Worm (Caenorhabditis elegans): ENCODE results near the gene etc-1.

The etc-1 gene

DNA sequence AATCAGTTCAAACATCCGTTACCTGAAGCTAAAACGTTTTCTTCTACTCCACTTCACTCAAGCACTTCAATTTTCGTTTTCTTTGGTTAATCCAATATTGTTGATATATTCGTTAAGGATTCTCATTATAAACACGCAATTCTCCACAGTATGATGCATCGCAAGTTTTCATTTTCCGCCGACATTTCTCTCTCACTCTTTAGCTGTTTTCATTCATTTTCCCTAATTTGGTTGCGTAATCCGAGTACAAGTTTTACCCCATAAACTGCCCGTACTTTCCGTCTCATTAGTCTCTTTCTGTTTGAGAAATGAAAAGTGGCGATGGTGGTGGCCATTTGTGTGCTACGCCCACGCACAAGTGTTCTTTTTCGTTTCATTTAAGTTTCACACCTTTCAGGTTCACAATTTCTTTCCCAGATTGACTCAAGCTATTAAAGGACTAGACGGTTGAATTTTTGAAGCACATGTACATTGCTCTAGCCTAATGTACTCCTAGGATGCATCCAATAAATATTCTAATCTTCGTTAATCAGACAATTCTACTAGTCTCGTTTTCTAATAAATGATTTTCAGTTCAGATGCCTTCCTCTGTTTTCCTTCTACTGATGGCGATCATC lies 26.8 kb downstream of the etc-1 start, which contains the start of gene C34C6.3:
TSS of gene C34C6.3 (plus strand) at position 567 of the 617 bp plus-strand sequence.
- TF ChIP-seq him-1 (tag; optimal IDR thresholded peaks at IDR 0.05) (no peak), W03F9.2 (tag; optimal IDR thresholded peaks at IDR 0.05) (no peak), dao-5 (tag; optimal IDR thresholded peaks at IDR 0.05) (no peak)

DNA sequence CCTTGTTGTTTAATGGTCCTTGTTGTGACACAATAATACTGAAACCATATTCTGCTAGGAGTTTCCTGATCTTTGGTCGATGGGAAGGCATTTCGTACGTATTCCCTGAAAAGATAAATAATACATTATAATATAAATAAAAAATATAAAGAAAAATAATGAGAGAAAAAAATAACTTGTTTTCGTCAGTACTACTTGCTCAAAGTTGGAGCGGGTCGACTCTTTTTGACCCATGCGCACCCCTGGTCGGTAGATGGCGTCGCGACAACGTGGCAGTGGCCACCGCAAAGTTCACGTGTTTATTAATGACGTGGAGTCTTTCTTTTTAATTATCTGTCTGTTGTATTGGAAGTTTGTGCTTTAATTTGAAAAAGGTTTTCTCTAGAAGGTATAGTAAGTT lies 31.1 kb downstream of the etc-1 start, which contains the start of gene C34C6.10:
TSS of gene C34C6.10 (minus strand) at position 101 of the 400 bp plus-strand sequence.
- TF ChIP-seq dao-5 (tag; optimal IDR thresholded peaks at IDR 0.05) (no peak), W03F9.2 (tag; optimal IDR thresholded peaks at IDR 0.05) (no peak), him-1 (tag; optimal IDR thresholded peaks at IDR 0.05) (no peak)

DNA sequence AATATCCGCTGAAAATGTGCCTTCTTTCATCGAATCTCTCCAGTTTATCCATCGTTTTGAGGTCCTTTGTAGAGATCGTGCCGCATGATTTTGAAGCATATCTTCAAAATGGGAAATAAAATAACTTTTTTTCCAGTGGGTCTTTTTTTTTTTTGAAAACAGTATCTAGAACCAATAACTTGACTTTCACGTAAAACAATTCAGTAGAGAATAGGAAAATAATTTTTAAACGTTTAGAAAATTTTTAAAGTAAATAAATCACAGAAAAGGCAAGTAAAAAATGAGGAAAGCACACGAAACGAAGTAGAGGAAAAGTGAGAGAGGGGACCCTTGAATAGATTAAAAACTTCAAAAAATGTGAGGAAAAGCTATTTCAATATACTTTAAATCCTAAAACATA lies 34.2 kb downstream of the etc-1 start, which contains the start of gene chdh-1:
TSS of gene chdh-1 (minus strand) at position 101 of the 400 bp plus-strand sequence.
- TF ChIP-seq dao-5 (tag; optimal IDR thresholded peaks at IDR 0.05) (no peak), W03F9.2 (tag; optimal IDR thresholded peaks at IDR 0.05) (no peak), him-1 (tag; optimal IDR thresholded peaks at IDR 0.05) (no peak)

DNA sequence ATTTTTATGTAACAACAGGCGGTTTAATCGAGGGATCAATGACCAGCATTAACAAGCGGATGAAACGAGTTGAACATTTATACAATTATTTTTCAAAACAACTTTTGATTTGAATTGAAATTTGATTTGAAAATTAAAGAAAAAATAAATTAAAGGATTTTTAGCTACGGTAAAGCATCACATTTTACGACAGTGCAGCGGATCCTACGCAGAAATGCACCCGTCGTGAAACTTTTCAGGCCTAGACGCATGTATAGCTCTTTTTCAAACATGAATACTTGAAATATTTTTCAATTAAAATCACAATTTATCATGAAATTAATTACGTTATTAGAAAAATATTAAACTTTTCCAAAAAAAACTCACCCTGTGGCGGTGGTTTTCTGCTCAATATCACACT lies 36.4 kb downstream of the etc-1 start:
- TF ChIP-seq him-1 (tag; optimal IDR thresholded peaks at IDR 0.05) (no peak), W03F9.2 (tag; optimal IDR thresholded peaks at IDR 0.05) (no peak), dao-5 (tag; optimal IDR thresholded peaks at IDR 0.05) (no peak)

DNA sequence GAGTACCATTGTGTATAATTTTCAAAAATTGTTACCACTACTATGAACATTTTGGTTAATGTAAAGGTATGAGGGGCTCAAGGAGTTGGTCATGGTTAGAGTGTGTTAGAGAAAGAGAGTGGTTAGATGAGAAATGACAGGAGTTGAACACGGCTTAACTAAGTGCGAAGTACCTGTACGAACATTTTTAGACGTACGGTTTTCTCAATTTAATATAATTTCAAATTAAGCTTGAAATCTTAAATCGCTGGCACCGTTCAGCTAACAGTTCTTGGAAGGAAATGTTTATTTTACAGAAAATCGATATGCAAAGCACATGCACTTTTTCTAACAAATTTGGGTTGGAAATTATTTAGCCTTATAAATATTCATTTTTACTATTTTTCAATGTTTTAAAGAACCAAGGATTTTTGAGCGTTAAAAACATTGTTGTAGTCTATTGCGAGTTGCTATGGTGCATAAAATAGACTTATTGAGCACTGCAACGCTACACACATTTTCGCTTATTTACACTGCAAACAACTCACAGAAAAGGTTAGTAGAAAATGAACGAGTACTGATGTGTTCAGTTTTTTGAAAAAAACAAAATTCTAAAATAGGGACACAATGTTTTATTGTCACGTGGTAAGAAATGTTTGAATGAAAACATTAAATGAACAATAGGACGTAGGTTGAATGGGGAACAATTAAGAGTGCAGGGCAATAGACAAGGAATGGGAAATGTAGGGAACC lies 37.2 kb downstream of the etc-1 start, which contains the start of gene sphk-1:
TSS of gene sphk-1 (minus strand) at position 51 of the 732 bp plus-strand sequence.
- TF ChIP-seq him-1 (tag; optimal IDR thresholded peaks at IDR 0.05) (no peak), W03F9.2 (tag; optimal IDR thresholded peaks at IDR 0.05) (no peak), dao-5 (tag; optimal IDR thresholded peaks at IDR 0.05) (no peak)

DNA sequence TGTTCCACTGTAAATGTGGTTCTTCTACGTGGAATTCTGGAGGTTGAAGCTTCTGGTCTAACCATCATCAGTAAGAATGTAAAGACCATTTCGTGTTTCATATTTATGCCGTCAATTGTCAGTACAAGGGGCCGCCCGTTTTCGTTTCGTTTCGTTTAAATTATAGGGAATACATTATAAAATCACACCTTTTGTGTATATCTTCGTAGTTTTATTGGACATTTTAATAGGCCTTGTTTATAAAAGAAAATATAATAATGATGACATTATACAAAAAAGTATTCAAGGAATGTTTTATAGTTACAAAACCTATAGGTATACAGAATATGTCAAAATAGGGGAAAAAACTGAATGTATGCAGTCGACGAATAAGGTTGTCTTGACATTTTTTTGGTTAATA lies 39.1 kb downstream of the etc-1 start, which contains the start of gene ceh-7:
TSS of gene ceh-7 (minus strand) at position 101 of the 400 bp plus-strand sequence.
- TF ChIP-seq W03F9.2 (tag; optimal IDR thresholded peaks at IDR 0.05) (no peak), dao-5 (tag; optimal IDR thresholded peaks at IDR 0.05) (no peak), him-1 (tag; optimal IDR thresholded peaks at IDR 0.05) (no peak)

DNA sequence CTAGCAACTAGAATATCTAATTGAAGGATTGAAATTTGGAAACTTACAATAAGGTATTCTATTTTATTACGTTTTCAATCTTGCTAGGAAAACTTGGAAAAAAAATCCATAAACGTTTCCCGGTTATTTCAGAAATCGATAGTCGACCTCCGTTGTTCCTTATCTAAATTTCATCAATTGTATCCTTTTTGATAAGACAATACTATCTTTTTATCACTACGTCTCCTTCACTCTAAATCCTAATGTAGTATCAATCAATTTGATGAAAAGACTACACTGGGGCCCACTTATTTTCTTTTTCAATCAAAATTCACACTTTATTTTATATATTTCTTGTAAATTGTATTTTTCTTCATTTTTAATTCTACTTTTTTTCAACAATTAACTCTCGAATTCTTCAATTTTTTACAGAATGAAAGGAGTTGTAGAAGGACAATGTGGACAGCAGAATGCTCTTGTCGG lies 39.8 kb downstream of the etc-1 start, which contains the start of gene prx-5:
TSS of gene prx-5 (plus strand) at position 412 of the 462 bp plus-strand sequence.
- no peak for TF ChIP-seq W03F9.2 (tag; optimal IDR thresholded peaks at IDR 0.05)
- no peak for TF ChIP-seq dao-5 (tag; optimal IDR thresholded peaks at IDR 0.05)
- TF ChIP-seq him-1 (tag; optimal IDR thresholded peaks at IDR 0.05) = no peak

DNA sequence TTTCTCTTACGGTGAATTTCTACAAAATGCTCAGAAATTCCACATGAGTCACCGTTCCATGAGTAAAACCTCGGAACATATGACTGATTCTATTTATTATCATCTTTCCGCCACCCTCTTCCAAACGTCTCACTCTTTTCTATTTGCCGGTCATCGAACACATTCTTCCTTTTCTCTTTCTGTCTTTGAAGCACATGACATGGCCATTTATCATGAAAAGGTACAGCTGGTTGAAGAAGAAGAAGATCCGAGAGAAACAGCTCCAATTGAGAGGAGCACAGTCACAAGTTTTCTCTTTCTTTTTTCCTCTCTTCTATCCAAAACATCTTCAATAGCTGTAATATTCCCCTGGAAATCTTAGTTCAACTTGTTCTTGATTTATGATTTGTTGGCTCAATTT lies 42.4 kb downstream of the etc-1 start, which contains the start of gene cup-16:
TSS of gene cup-16 (plus strand) at position 132 of the 400 bp plus-strand sequence.
- TF ChIP-seq him-1 (tag; optimal IDR thresholded peaks at IDR 0.05) (no peak), W03F9.2 (tag; optimal IDR thresholded peaks at IDR 0.05) (no peak), dao-5 (tag; optimal IDR thresholded peaks at IDR 0.05) (no peak)

DNA sequence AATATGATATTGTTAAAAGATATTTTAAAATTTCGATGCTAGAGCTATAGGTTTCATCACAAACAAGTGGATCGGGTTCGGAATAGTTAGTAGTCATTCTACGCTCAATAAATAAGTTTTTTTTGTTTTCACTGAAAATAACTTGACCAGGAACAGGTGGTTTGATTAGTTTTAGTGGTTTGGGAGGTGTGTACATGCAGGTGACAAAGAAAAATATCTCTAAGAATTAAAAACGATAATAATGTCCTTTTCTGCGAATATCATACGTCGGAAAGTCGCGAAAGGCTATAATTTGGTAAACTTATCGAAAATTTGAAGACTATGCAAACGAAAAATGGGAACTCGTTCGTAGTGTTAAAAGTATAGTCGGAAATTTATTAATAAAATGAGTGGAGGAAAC lies 45.7 kb downstream of the etc-1 start, which contains the start of gene srg-15:
TSS of gene srg-15 (minus strand) at position 101 of the 400 bp plus-strand sequence.
- no peak for TF ChIP-seq him-1 (tag; optimal IDR thresholded peaks at IDR 0.05)
- no peak for TF ChIP-seq dao-5 (tag; optimal IDR thresholded peaks at IDR 0.05)
- no peak for TF ChIP-seq W03F9.2 (tag; optimal IDR thresholded peaks at IDR 0.05)

DNA sequence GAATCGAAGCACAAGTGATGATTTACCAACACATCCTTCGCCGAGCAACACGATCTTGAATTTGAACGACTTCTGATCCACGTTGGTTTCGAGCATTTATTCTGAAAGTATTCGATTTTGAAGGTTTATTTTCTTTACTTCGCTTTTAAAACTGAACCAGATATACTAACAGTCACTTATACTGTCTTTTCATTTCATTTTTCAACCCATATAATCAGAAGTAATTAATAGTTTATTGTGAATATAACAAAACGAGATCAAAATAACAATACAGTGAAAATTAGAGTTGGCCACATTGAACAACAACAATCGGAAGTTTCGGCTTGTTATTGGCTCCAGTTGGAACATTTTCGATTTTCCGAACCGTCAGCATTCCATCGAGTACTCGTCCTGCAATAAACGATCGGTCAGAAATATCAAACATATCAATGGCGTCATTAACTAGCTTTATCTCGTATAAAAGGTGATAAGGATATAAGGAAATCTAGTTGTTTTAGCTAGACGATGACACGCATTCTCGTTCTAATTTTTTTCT lies 50.3 kb downstream of the etc-1 start, which contains the start of the genes rab-21 and T01B7.13:
TSS of gene rab-21 (minus strand) at position 101 of the 535 bp plus-strand sequence.
TSS of gene T01B7.13 (plus strand) at position 485 of the 535 bp plus-strand sequence.
- no peak for TF ChIP-seq him-1 (tag; optimal IDR thresholded peaks at IDR 0.05)
- no peak for TF ChIP-seq W03F9.2 (tag; optimal IDR thresholded peaks at IDR 0.05)
- no peak for TF ChIP-seq dao-5 (tag; optimal IDR thresholded peaks at IDR 0.05)

DNA sequence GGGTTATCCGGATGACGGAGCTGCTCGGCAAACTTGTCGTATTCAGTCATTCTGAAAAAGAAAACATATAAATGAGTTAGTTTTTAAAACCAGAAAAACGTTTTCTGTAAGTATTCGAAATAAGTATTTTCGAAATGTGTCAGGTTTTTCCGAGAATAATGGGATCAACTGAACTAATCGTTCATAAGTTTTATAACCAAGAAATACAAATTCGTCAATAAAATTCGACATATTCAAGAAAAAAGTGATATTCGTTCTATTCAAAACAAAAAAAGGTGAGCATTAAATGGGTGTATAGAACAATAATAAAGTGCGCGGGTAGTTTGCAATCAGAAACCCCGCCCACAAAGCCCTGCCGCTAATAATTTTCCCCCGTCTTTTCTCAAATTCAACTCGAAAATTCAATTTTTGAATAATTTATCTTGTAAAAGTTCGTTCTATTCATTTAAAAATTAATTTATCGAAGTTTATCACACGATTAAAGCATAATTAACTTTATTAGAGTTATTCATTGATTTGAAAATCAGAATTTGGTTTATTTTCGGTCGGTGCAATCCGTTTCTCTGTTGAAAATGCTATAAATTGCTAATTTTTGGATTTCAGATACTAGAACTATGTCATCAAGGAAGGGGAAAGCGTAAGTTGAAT lies 51.7 kb downstream of the etc-1 start, which contains the start of the genes cyn-11 and T01B7.5:
TSS of gene cyn-11 (minus strand) at position 51 of the 648 bp plus-strand sequence.
TSS of gene T01B7.5 (plus strand) at position 598 of the 648 bp plus-strand sequence.
- no peak for TF ChIP-seq him-1 (tag; optimal IDR thresholded peaks at IDR 0.05)
- TF ChIP-seq W03F9.2 (tag; optimal IDR thresholded peaks at IDR 0.05) = peak; percentile 39

DNA sequence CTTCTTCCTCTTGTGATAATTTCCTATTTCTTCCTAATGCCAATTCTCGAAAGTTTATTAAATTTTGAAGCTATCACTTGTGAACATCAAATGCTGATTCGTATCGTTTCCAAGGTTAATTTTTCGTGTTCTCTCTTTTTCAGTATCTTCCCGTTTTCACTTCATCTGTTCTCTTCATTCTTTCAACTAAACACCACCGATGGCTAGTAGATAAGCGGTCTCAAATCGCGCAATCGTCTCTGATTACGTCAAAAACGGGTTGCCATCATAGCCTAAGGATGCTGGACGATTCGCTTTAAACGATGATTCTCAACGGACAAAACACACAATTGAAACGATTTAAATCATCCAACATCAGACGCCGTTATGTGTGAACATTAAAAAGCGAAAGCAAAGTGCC lies 52.9 kb downstream of the etc-1 start:
- TF ChIP-seq him-1 (tag; optimal IDR thresholded peaks at IDR 0.05) = no peak
- no peak for TF ChIP-seq dao-5 (tag; optimal IDR thresholded peaks at IDR 0.05)
- TF ChIP-seq W03F9.2 (tag; optimal IDR thresholded peaks at IDR 0.05) = no peak
